Worm (Caenorhabditis elegans) whole organism, L4/young adult: ENCODE measurements around the gene nduf-9.

Experiments
- W03F9.2 ChIP-seq: fragments of 150-350 bp; optimal IDR thresholded peaks from 2 replicates; lab custom pipeline; 2014; ENCODE audit warnings: missing biosample characterization, missing genetic modification characterization
- dao-5 ChIP-seq: sonication (generic microtip); optimal IDR thresholded peaks from 2 replicates; lab custom pipeline; 2016; ENCODE audit warnings: missing genotype, missing genetic modification characterization, moderate library complexity, missing compliant biosample characterization
- him-1 ChIP-seq: sonication (generic microtip); optimal IDR thresholded peaks from 2 replicates; lab custom pipeline; 2016; ENCODE audit warnings: missing genotype, missing genetic modification reagents, missing genetic modification characterization, missing compliant biosample characterization

ce11 chrIII:3281860-3282358 is 33.5 kb upstream of the nduf-9 start, which contains the start of gene mfsd-8:
- TF ChIP-seq him-1 (tag; lab: Kevin White, UChicago) (no peak), dao-5 (tag; lab: Kevin White, UChicago) (no peak), W03F9.2 (tag; lab: Kevin White, UChicago) (no peak)
